Fruit fly (Drosophila melanogaster) S2 (cell line): ENCODE measurements around the gene C1GalTA.

Experiments
- CG8478 ChIP-seq: fragments of >200 bp; optimal IDR thresholded peaks from 2 replicates; lab custom pipeline; 2018
- CTCF ChIP-seq, 2 experiments: fragments of >200 bp; optimal IDR thresholded peaks; 2 replicates each; lab custom pipeline; 2018

DNA sequence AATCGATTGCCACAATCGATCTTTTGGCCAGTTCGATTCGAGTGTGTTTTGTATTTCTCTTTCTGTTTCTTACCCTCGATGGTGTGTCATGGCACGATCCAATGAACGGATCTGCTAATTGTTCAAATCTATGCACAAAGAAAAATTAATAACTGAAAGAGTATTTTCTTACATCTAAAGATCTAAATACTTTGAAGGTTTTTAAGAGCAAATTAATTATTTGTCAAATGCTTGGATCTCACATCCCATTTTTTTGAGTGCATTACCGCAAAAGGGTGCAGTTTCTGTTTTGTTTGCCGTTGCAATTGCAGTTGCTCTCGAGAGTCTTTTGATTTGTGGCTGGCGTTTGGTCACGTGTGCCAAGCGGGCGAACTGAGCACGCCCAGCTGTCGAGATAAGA is 29.1 kb downstream of the C1GalTA start:
- TF ChIP-seq CG8478 (no peak), CTCF (optimal IDR thresholded peaks at IDR 0.05; lab: Kevin White, UChicago) (no peak)
